Worm (Caenorhabditis elegans): ENCODE results near the gene mdt-22.

- TF ChIP-seq rpc-1 (optimal IDR thresholded peaks at IDR 0.05) (no peak), rpc-1 (tag; optimal IDR thresholded peaks at IDR 0.05) (no peak), D2030.7 (GFP tag; IDR thresholded peaks at IDR 0.05) (no peak), hrde-1 (tag; optimal IDR thresholded peaks at IDR 0.05; ENCODE audit: borderline replicate concordance) (no peak), ztf-28 (GFP tag; IDR thresholded peaks at IDR 0.05) (no peak), mes-4 (tag; optimal IDR thresholded peaks at IDR 0.05) (no peak)
These were observed 7.7 kb downstream of the mdt-22 start, which contains the start of gene gcy-4 for ce11 chrII:10308726-10309125.
